Worm (Caenorhabditis elegans): ENCODE data around the gene bli-2.

DNA sequence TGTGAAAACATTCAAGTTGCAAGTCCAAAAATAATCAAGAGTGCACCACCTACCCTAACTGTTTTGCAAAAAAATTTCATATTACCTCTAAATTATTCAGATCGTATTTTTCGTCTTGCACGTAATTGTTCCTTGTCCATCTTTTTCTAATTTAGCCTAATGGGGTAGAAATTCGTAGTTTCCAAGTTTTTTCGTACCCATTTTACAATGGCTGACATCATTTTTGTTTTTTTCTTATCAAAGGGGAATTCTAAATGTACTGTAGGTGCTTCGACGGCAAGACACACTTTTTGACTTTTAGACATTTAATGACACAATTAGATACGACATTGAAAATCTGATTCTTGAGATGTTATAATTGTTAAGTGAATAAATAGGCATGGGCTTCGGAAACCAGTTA lies 47.8 kb downstream of the bli-2 start:
- no peak for TF ChIP-seq ces-1 (GFP tag; optimal IDR thresholded peaks at IDR 0.05)
- TF ChIP-seq nhr-237 (tag; optimal IDR thresholded peaks at IDR 0.05): no peak
- TF ChIP-seq flh-1 (GFP tag; optimal IDR thresholded peaks at IDR 0.05): no peak

Measured in whole organism, mixed stage, embryonic.